Worm (Caenorhabditis elegans): Measurements from ENCODE around the gene Y39A3B.1.

- TF ChIP-seq snpc-4 (tag; optimal IDR thresholded peaks at IDR 0.05), result no peak
- no peak for TF ChIP-seq dpl-1 (GFP tag; optimal IDR thresholded peaks at IDR 0.05)
- no peak for TF ChIP-seq sup-37 (GFP tag; optimal IDR thresholded peaks at IDR 0.05)
- TF ChIP-seq pqm-1 (tag; optimal IDR thresholded peaks at IDR 0.05), result no peak
- no peak for TF ChIP-seq ceh-90 (tag; optimal IDR thresholded peaks at IDR 0.05)
- no peak for TF ChIP-seq ama-1 (optimal IDR thresholded peaks at IDR 0.05)
- no peak for TF ChIP-seq swsn-7 (tag; optimal IDR thresholded peaks at IDR 0.05)
Observed at ce11 chrIII:2027517-2027916, 21.7 kb downstream of the Y39A3B.1 start.
